Fruit fly (Drosophila melanogaster) whole organism, larva: ENCODE data around the gene Msp300.

Experiments used
- noc ChIP-seq: fragments of 200-800 bp; sonication (Bioruptor generic); optimal IDR thresholded peaks from 3 replicates; lab custom pipeline; 2019; ENCODE audit warnings: missing biosample characterization, mild to moderate bottlenecking, missing genetic modification characterization, moderate library complexity

Gene Msp300

DNA sequence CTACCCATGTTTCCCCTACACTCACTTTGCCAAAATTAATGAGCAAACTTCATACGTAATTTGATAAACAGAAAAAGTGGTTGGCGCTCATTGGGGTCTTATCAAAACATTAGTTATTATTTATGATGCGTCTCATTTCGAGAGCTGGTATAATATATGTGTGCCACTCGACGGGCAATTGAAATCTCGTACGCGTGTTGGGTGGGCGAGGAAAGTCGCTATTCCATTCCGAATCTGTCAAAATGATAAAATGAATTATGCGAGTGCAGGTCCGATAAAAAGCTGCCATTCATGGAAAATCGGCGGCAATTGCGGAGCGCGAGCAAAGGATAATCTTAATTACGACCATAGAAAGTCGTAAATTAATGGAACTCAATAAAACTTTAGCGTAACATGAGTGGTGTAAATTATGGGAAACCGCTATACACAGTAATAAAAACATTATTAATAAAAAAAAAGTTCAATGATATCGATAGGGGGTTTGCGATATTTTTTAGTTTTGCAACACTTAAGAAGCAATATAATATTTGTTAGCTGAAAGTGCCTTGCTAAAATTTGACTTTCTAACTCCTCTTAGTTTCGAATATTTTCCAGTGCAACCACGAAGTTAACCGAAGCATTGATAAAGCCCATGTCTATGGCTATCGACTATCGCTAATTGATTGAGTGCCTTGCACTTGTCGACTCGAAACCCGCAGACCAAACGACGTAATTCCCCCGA, 141.7 kb downstream of the Msp300 start:
- TF ChIP-seq noc (tag; lab: Kevin White, UChicago), result peak; percentile 92

- TF ChIP-seq noc (tag; lab: Kevin White, UChicago), result no peak
Measured at dm6 chr2L:5245363-5245892, 144.8 kb downstream of the Msp300 start.

DNA sequence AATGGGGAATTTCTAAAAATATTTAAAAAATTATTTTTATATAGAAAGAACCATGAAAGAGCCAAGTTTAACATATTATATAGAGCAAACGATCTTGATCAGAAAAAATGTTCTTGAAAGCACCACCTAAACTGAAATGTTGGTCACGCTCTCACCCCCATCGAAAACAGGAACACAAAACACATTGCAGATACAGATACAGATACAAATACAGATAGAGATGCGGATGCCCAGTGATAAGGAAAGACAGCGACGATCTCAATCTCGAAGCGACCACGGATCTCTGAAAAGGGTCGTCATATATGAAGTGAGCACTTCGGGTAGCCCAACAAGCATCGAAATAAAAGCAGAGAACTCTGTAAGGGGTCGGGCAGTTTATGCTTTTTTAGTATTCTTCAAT, 146.7 kb downstream of the Msp300 start:
- TF ChIP-seq noc (tag; lab: Kevin White, UChicago), result no peak

- TF ChIP-seq noc (tag; lab: Kevin White, UChicago), result no peak
Measured at dm6 chr2L:5247812-5248211, 147.1 kb downstream of the Msp300 start.

DNA sequence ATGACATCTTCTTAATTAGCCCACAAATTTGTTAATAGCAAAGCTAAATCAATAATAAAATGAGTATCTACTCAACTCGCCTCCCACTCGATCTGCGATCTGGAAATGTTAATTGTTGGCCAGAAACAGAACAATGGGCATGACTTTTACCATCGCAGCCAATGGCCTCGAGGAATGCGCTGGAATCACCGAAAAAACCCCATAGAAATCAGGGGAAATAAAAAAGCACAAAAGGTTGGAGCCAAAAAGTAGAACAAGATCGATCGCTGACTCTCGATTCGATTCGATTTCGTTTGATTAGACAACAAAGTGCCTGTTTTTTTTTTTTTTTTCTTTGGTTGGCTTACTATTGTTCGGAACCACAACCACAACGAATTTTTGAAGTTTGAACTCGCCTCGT, 147.9 kb downstream of the Msp300 start:
- no peak for TF ChIP-seq noc (tag; lab: Kevin White, UChicago)

- TF ChIP-seq noc (tag; lab: Kevin White, UChicago), result no peak
Measured at dm6 chr2L:5249766-5250165, 149.1 kb downstream of the Msp300 start.

DNA sequence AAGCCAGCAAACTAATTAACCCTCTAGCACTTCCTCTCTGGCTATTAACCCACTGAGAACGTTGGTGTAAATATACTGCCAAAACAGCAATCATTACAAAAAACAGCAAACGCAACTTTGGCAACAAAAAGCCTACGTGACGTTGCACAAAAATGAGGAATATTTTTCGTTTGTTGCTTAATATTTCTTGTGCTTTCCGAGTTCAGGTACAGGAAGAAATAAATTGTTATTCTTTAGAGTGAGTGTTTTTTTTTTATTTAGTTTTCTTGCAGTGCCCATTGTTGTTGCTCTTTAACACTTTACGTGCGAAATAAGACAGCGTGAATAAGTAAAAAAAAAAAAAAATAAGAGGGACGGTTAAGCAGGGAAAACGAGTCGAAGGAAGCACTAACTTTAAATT, 150.5 kb downstream of the Msp300 start:
- no peak for TF ChIP-seq noc (tag; lab: Kevin White, UChicago)

DNA sequence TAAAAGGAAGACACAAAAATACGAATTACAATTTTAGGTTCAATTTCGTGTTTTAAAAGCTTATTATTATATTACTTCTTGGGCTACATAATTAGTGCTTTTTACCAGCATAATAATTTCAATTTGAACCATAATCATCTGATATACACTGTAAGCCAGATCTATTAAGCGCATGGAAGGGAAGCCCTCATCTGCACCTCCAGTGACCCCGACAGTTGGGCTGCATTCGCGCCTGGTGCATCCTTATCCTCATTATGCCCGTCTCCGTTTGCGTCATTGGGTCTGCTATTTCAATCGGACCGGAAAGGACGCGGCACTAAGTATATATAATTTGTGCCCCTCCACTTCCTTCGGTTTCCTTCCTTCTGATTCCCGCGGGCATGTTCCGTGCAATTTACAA, 151.0 kb downstream of the Msp300 start:
- TF ChIP-seq noc (tag; lab: Kevin White, UChicago), result no peak

- no peak for TF ChIP-seq noc (tag; lab: Kevin White, UChicago)
Measured at dm6 chr2L:5252399-5253030, 151.8 kb downstream of the Msp300 start.

- TF ChIP-seq noc (tag; lab: Kevin White, UChicago), result no peak
Measured at dm6 chr2L:5254105-5254711, 153.5 kb downstream of the Msp300 start.

- no peak for TF ChIP-seq noc (tag; lab: Kevin White, UChicago)
Measured at dm6 chr2L:5256036-5256846, 155.6 kb downstream of the Msp300 start.
